Worm (Caenorhabditis elegans): ENCODE data around the gene kup-1.

DNA sequence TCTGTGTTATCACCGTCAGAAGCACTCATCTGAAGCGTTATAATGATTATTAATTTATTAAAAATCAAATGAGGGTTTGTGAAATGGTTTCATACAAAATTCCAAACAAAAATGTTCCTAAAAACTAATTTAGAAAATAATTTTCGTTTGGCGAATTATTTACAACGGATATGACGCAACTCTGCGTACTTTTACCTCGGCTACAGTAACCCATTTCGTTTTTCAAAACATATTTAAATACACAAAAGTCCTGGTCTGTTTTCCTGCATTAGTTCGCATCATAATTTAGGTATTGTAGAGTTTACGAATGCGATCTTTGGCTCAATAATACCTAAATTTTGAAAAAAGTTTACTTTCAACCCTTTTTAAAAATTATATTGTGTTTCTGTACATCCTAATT is 19.0 kb upstream of the kup-1 start, which contains the start of gene R07B7.2:
- no peak for TF ChIP-seq unc-62 (GFP tag; optimal IDR thresholded peaks at IDR 0.05)
- TF ChIP-seq unc-130 (GFP tag; optimal IDR thresholded peaks at IDR 0.05), result no peak
- TF ChIP-seq lin-26 (GFP tag; IDR thresholded peaks at IDR 0.05), result no peak
- TF ChIP-seq let-526 (GFP tag; IDR thresholded peaks at IDR 0.05), result no peak
- no peak for TF ChIP-seq egl-18 (GFP tag; IDR thresholded peaks at IDR 0.05)
- TF ChIP-seq lin-35 (GFP tag; optimal IDR thresholded peaks at IDR 0.05), result no peak
- TF ChIP-seq gei-17 (GFP tag; optimal IDR thresholded peaks at IDR 0.05), result no peak
- TF ChIP-seq T07F8.4 (tag; optimal IDR thresholded peaks at IDR 0.05), result no peak
- TF ChIP-seq Y95B8A.8 (GFP tag; IDR thresholded peaks at IDR 0.05), result no peak
- no peak for TF ChIP-seq bed-2 (GFP tag; IDR thresholded peaks at IDR 0.05)
- no peak for TF ChIP-seq ekl-4 (GFP tag; IDR thresholded peaks at IDR 0.05)
- TF ChIP-seq dox-1 (GFP tag; IDR thresholded peaks at IDR 0.05), result no peak
- no peak for TF ChIP-seq B0261.1 (tag; optimal IDR thresholded peaks at IDR 0.05)

Measured in whole organism, young adult.